Worm (Caenorhabditis elegans) whole organism, early embryonic: ENCODE data around the gene T03F6.10.

Source experiments
- B0310.2 ChIP-seq: sonication (generic microtip); optimal IDR thresholded peaks from 2 replicates; lab custom pipeline; 2016; ENCODE audit warnings: mild to moderate bottlenecking, missing genetic modification characterization, missing compliant biosample characterization
- F13C5.2 ChIP-seq: sonication (generic microtip); optimal IDR thresholded peaks from 2 replicates; lab custom pipeline; 2017; ENCODE audit warnings: mild to moderate bottlenecking, missing genetic modification characterization, inconsistent platforms, missing compliant biosample characterization
- aly-1 ChIP-seq: sonication (generic microtip); optimal IDR thresholded peaks from 2 replicates; lab custom pipeline; 2016; ENCODE audit warnings: missing genetic modification characterization, missing compliant biosample characterization
- ama-1 ChIP-seq: fragments of 150-350 bp; optimal IDR thresholded peaks from 2 replicates; lab custom pipeline; 2014
- ceh-13 ChIP-seq: fragments of 200-800 bp; sonication (Bioruptor generic); optimal IDR thresholded peaks from 2 replicates; lab custom pipeline; 2018; ENCODE audit warnings: mild to moderate bottlenecking, missing genetic modification characterization, missing compliant biosample characterization
- ceh-36 ChIP-seq: sonication (generic microtip); optimal IDR thresholded peaks from 2 replicates; lab custom pipeline; 2016; ENCODE audit warnings: missing genetic modification characterization, inconsistent platforms, missing compliant biosample characterization
- ets-7 ChIP-seq: sonication (generic microtip); optimal IDR thresholded peaks from 2 replicates; lab custom pipeline; 2016; ENCODE audit warnings: missing genotype, missing genetic modification characterization, missing compliant biosample characterization
- flt-1 ChIP-seq: fragments of 200-800 bp; sonication (Bioruptor generic); IDR thresholded peaks from 2 replicates; pipeline ENCODE4 v1.3.6; 2022; ENCODE audit warnings: missing genetic modification characterization, missing compliant biosample characterization
- hmbx-1 ChIP-seq: sonication (generic microtip); optimal IDR thresholded peaks from 2 replicates; lab custom pipeline; 2016; ENCODE audit warnings: mild to moderate bottlenecking, missing genetic modification characterization, missing compliant biosample characterization
- hmg-4 ChIP-seq: fragments of 200-800 bp; sonication (Bioruptor generic); optimal IDR thresholded peaks from 2 replicates; lab custom pipeline; 2018; ENCODE audit warnings: mild to moderate bottlenecking, missing genetic modification characterization, missing compliant biosample characterization
- hnd-1 ChIP-seq: sonication (generic microtip); optimal IDR thresholded peaks from 2 replicates; lab custom pipeline; 2016; ENCODE audit warnings: missing genetic modification characterization, missing compliant biosample characterization
- pes-1 ChIP-seq: fragments of 200-800 bp; sonication (Bioruptor generic); IDR thresholded peaks from 2 replicates; pipeline ENCODE4 v1.3.6; 2022; ENCODE audit warnings: missing genetic modification reagents, missing genetic modification characterization, missing compliant biosample characterization
- scrt-1 ChIP-seq: fragments of 200-800 bp; sonication (Bioruptor generic); IDR thresholded peaks from 2 replicates; pipeline ENCODE4 v1.3.6; 2022; ENCODE audit warnings: missing genetic modification characterization, missing compliant biosample characterization
- sea-1 ChIP-seq: fragments of 200-800 bp; sonication (Bioruptor generic); conservative IDR thresholded peaks from 2 replicates; pipeline ENCODE4 v1.3.6; 2022; ENCODE audit warnings: missing genetic modification characterization, missing compliant biosample characterization
- tbx-11 ChIP-seq: fragments of 200-800 bp; sonication (Bioruptor generic); IDR thresholded peaks from 2 replicates; pipeline ENCODE4 v1.3.6; 2022; ENCODE audit warnings: missing genetic modification characterization, missing compliant biosample characterization
- tbx-37 ChIP-seq: fragments of 200-800 bp; sonication (Bioruptor generic); conservative IDR thresholded peaks from 2 replicates; pipeline ENCODE4 v1.3.6; 2022; ENCODE audit warnings: missing genetic modification reagents, missing genetic modification characterization, missing compliant biosample characterization
- tra-4 ChIP-seq: sonication (generic microtip); optimal IDR thresholded peaks from 2 replicates; lab custom pipeline; 2017; ENCODE audit warnings: missing genetic modification characterization, missing compliant biosample characterization

Gene T03F6.10

ce11 chrIII:13378242-13378641 is at the start of gene T03F6.10:
Gene T03F6.10 (minus strand): TSS chrIII:13378342.
- no peak for TF ChIP-seq F13C5.2

- TF ChIP-seq tbx-11 (no peak), hmg-4 (GFP tag; lab: Kevin White, UChicago) (no peak), ceh-13 (GFP tag; lab: Kevin White, UChicago) (no peak), ceh-36 (tag; lab: Kevin White, UChicago) (no peak), pes-1 (GFP tag; lab: Robert Waterston, UW) (no peak), flt-1 (GFP tag; lab: Robert Waterston, UW) (no peak), scrt-1 (GFP tag; lab: Robert Waterston, UW) (no peak), hnd-1 (tag; lab: Kevin White, UChicago) (no peak), B0310.2 (tag; lab: Kevin White, UChicago) (no peak), ets-7 (tag; lab: Kevin White, UChicago) (no peak), tbx-37 (GFP tag; lab: Robert Waterston, UW) (no peak), sea-1 (GFP tag; lab: Robert Waterston, UW) (no peak), hmbx-1 (tag; lab: Kevin White, UChicago) (no peak), aly-1 (no peak), ama-1 (lab: Kevin White, UChicago) (no peak)
Observed at ce11 chrIII:13427817-13428216, 49.7 kb upstream of the T03F6.10 start.

ce11 chrIII:13426036-13426435 is 47.9 kb upstream of the T03F6.10 start, which contains the start of gene cope-1:
Gene cope-1 (plus strand): TSS chrIII:13426264.
- TF ChIP-seq tra-4 (no peak), ama-1 (lab: Kevin White, UChicago) (no peak), hmbx-1 (tag; lab: Kevin White, UChicago) (no peak), aly-1 (no peak), ceh-36 (tag; lab: Kevin White, UChicago) (no peak), sea-1 (GFP tag; lab: Robert Waterston, UW) (no peak), pes-1 (GFP tag; lab: Robert Waterston, UW) (no peak), tbx-37 (GFP tag; lab: Robert Waterston, UW) (no peak), F13C5.2 (no peak), flt-1 (GFP tag; lab: Robert Waterston, UW) (no peak)

- no peak for TF ChIP-seq aly-1
- no peak for TF ChIP-seq pes-1 (GFP tag; lab: Robert Waterston, UW)
- no peak for TF ChIP-seq flt-1 (GFP tag; lab: Robert Waterston, UW)
- no peak for TF ChIP-seq hmbx-1 (tag; lab: Kevin White, UChicago)
- no peak for TF ChIP-seq tbx-37 (GFP tag; lab: Robert Waterston, UW)
- no peak for TF ChIP-seq tbx-11
- no peak for TF ChIP-seq tra-4
- no peak for TF ChIP-seq ceh-36 (tag; lab: Kevin White, UChicago)
- no peak for TF ChIP-seq ama-1 (lab: Kevin White, UChicago)
- TF ChIP-seq ceh-13 (GFP tag; lab: Kevin White, UChicago), result no peak
- no peak for TF ChIP-seq ets-7 (tag; lab: Kevin White, UChicago)
- no peak for TF ChIP-seq hmg-4 (GFP tag; lab: Kevin White, UChicago)
- no peak for TF ChIP-seq hnd-1 (tag; lab: Kevin White, UChicago)
- TF ChIP-seq B0310.2 (tag; lab: Kevin White, UChicago), result no peak
- TF ChIP-seq sea-1 (GFP tag; lab: Robert Waterston, UW), result no peak
- TF ChIP-seq F13C5.2, result no peak
- TF ChIP-seq scrt-1 (GFP tag; lab: Robert Waterston, UW), result no peak
Observed at ce11 chrIII:13423414-13423813, 45.3 kb upstream of the T03F6.10 start, which contains the start of gene exo-1. Gene exo-1 (plus strand): TSS chrIII:13423514.

ce11 chrIII:13418975-13419374 is 40.8 kb upstream of the T03F6.10 start:
- TF ChIP-seq ama-1 (lab: Kevin White, UChicago), result no peak
- no peak for TF ChIP-seq sea-1 (GFP tag; lab: Robert Waterston, UW)
- no peak for TF ChIP-seq ceh-13 (GFP tag; lab: Kevin White, UChicago)
- TF ChIP-seq flt-1 (GFP tag; lab: Robert Waterston, UW), result no peak
- no peak for TF ChIP-seq ets-7 (tag; lab: Kevin White, UChicago)
- TF ChIP-seq scrt-1 (GFP tag; lab: Robert Waterston, UW), result no peak
- no peak for TF ChIP-seq tra-4
- TF ChIP-seq hnd-1 (tag; lab: Kevin White, UChicago), result no peak
- no peak for TF ChIP-seq aly-1
- TF ChIP-seq F13C5.2, result no peak
- no peak for TF ChIP-seq ceh-36 (tag; lab: Kevin White, UChicago)

- TF ChIP-seq scrt-1 (GFP tag; lab: Robert Waterston, UW), result no peak
- TF ChIP-seq ets-7 (tag; lab: Kevin White, UChicago), result no peak
- TF ChIP-seq hnd-1 (tag; lab: Kevin White, UChicago), result no peak
- no peak for TF ChIP-seq hmbx-1 (tag; lab: Kevin White, UChicago)
- TF ChIP-seq ceh-36 (tag; lab: Kevin White, UChicago), result no peak
- TF ChIP-seq sea-1 (GFP tag; lab: Robert Waterston, UW), result no peak
- TF ChIP-seq hmg-4 (GFP tag; lab: Kevin White, UChicago), result no peak
- TF ChIP-seq tbx-11, result no peak
Observed at ce11 chrIII:13411202-13411601, 33.1 kb upstream of the T03F6.10 start.

- TF ChIP-seq ama-1 (lab: Kevin White, UChicago) (no peak), scrt-1 (GFP tag; lab: Robert Waterston, UW) (no peak), ceh-13 (GFP tag; lab: Kevin White, UChicago) (no peak), hnd-1 (tag; lab: Kevin White, UChicago) (no peak), F13C5.2 (no peak), ceh-36 (tag; lab: Kevin White, UChicago) (no peak), tbx-37 (GFP tag; lab: Robert Waterston, UW) (no peak), hmg-4 (GFP tag; lab: Kevin White, UChicago) (no peak), tra-4 (no peak), ets-7 (tag; lab: Kevin White, UChicago) (no peak), aly-1 (no peak), pes-1 (GFP tag; lab: Robert Waterston, UW) (no peak), hmbx-1 (tag; lab: Kevin White, UChicago) (no peak), tbx-11 (no peak), sea-1 (GFP tag; lab: Robert Waterston, UW) (no peak), B0310.2 (tag; lab: Kevin White, UChicago) (no peak), flt-1 (GFP tag; lab: Robert Waterston, UW) (no peak)
Observed at ce11 chrIII:13409498-13409897, 31.4 kb upstream of the T03F6.10 start, which contains the start of gene myo-6. Gene myo-6 (plus strand): TSS chrIII:13409798.
